Worm (Caenorhabditis elegans): ENCODE measurements around the gene F41G4.8.

DNA sequence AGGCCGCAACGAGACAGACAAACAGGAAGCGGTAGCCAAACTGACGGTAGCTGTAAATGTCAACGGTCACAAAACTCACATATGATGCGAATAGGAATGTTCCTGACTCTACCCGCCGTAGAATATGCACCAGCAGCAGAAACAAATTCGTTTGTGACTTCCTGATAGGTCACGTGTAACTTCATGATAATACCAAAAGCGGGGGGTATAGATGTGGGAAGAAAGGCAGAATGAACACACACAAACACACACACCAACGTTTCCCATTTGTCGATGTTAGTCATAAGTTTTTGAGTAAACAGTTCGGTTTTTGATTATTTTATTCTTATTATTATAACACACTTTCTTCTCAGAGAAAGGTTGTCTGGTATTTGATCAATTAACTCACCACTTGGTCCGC is 31.7 kb downstream of the F41G4.8 start:
- TF ChIP-seq lin-13 (GFP tag; optimal IDR thresholded peaks at IDR 0.05) = no peak
- no peak for TF ChIP-seq aha-1 (tag; optimal IDR thresholded peaks at IDR 0.05)
- no peak for TF ChIP-seq C34B4.2 (tag; optimal IDR thresholded peaks at IDR 0.05)
- TF ChIP-seq snpc-4 (tag; optimal IDR thresholded peaks at IDR 0.05) = no peak
- TF ChIP-seq egl-27 (tag; optimal IDR thresholded peaks at IDR 0.05) = no peak
